Worm (Caenorhabditis elegans) whole organism, young adult: ENCODE results near the gene F09E10.5.

Experiments
- C06A6.2 ChIP-seq: fragments of 200-800 bp; sonication (Bioruptor generic); conservative IDR thresholded peaks from 2 replicates; pipeline ENCODE4 v1.3.6; 2022; ENCODE audit warnings: missing genetic modification characterization, missing compliant biosample characterization
- F22D6.2 ChIP-seq: sonication (generic microtip); optimal IDR thresholded peaks from 2 replicates; lab custom pipeline; 2016; ENCODE audit warnings: mild to moderate bottlenecking, missing genetic modification characterization, missing compliant biosample characterization
- F33H1.4 ChIP-seq: fragments of 200-800 bp; sonication (Bioruptor generic); IDR thresholded peaks from 2 replicates; pipeline ENCODE4 v1.3.6; 2022; ENCODE audit warnings: missing genetic modification reagents, missing genetic modification characterization, missing compliant biosample characterization
- F37B4.10 ChIP-seq: fragments of 200-800 bp; sonication (Bioruptor generic); IDR thresholded peaks from 2 replicates; pipeline ENCODE4 v1.3.6; 2022; ENCODE audit warnings: missing genetic modification characterization, missing compliant biosample characterization
- F55B11.4 ChIP-seq: sonication (generic microtip); optimal IDR thresholded peaks from 2 replicates; lab custom pipeline; 2016; ENCODE audit warnings: missing compliant biosample characterization, missing genetic modification characterization, borderline replicate concordance; ENCODE audit not compliant: insufficient read depth
- K11D2.4 ChIP-seq: fragments of 200-800 bp; sonication (Bioruptor generic); IDR thresholded peaks from 2 replicates; pipeline ENCODE4 v1.3.6; 2022; ENCODE audit warnings: missing genetic modification reagents, missing genetic modification characterization, missing compliant biosample characterization
- T07F8.4 ChIP-seq: sonication (generic microtip); optimal IDR thresholded peaks from 2 replicates; lab custom pipeline; 2016; ENCODE audit warnings: mild to moderate bottlenecking, missing genetic modification characterization, moderate library complexity, missing compliant biosample characterization
- ZK185.1 ChIP-seq: sonication (generic microtip); optimal IDR thresholded peaks from 2 replicates; lab custom pipeline; 2016; ENCODE audit warnings: mild to moderate bottlenecking, missing genetic modification characterization, missing compliant biosample characterization; ENCODE audit not compliant: poor library complexity, severe bottlenecking
- akir-1 ChIP-seq: fragments of 200-800 bp; sonication (Bioruptor generic); optimal IDR thresholded peaks from 2 replicates; lab custom pipeline; 2018; ENCODE audit warnings: mild to moderate bottlenecking, missing genetic modification characterization, moderate library complexity, missing compliant biosample characterization
- atf-7 ChIP-seq: sonication (generic microtip); optimal IDR thresholded peaks from 2 replicates; lab custom pipeline; 2017; ENCODE audit warnings: mild to moderate bottlenecking, missing genetic modification characterization, missing compliant biosample characterization
- cebp-1 ChIP-seq, 2 experiments: fragments of 200-800 bp in 1 of 2; sonication (Bioruptor generic) in 1 of 2; sonication (generic microtip) in 1 of 2; IDR thresholded peaks in 1 of 2; optimal IDR thresholded peaks in 1 of 2; 2 replicates each; pipeline versions ENCODE4 v1.3.6 to Lab custom; 2017 to 2022; ENCODE audit warnings: missing compliant biosample characterization in 2 of 2, missing genetic modification characterization in 2 of 2, mild to moderate bottlenecking in 1 of 2, missing genetic modification reagents in 1 of 2, moderate library complexity in 1 of 2
- ceh-100 ChIP-seq: fragments of 200-800 bp; sonication (Bioruptor generic); IDR thresholded peaks from 2 replicates; pipeline ENCODE4 v1.3.6; 2022; ENCODE audit warnings: missing genetic modification reagents, missing genetic modification characterization, missing compliant biosample characterization
- ceh-40 ChIP-seq: fragments of 200-800 bp; sonication (Bioruptor generic); IDR thresholded peaks from 2 replicates; pipeline ENCODE4 v1.3.6; 2022; ENCODE audit warnings: missing genetic modification characterization, missing compliant biosample characterization
- efl-1 ChIP-seq: fragments of 150-350 bp; optimal IDR thresholded peaks from 2 replicates; lab custom pipeline; 2014; ENCODE audit warnings: missing biosample characterization, missing genetic modification reagents, missing genetic modification characterization
- ekl-4 ChIP-seq: fragments of 200-800 bp; sonication (Bioruptor generic); IDR thresholded peaks from 2 replicates; pipeline ENCODE4 v1.3.6; 2022; ENCODE audit warnings: missing genetic modification reagents, missing genetic modification characterization, missing compliant biosample characterization
- hmg-1.2 ChIP-seq: fragments of 200-800 bp; sonication (Bioruptor generic); IDR thresholded peaks from 2 replicates; pipeline ENCODE4 v1.3.6; 2022; ENCODE audit warnings: missing genetic modification reagents, missing genetic modification characterization, missing compliant biosample characterization
- let-607 ChIP-seq, 2 experiments: fragments of 200-800 bp in 1 of 2; sonication (Bioruptor generic) in 1 of 2; sonication (generic microtip) in 1 of 2; optimal IDR thresholded peaks; 2 replicates each; lab custom pipeline; 2016 to 2018; ENCODE audit warnings: mild to moderate bottlenecking in 2 of 2, missing compliant biosample characterization in 2 of 2, missing genetic modification characterization in 2 of 2, moderate library complexity in 2 of 2, missing genotype in 1 of 2
- lin-26 ChIP-seq: fragments of 200-800 bp; sonication (Bioruptor generic); IDR thresholded peaks from 2 replicates; pipeline ENCODE4 v1.3.6; 2022; ENCODE audit warnings: missing genetic modification reagents, missing genetic modification characterization, missing compliant biosample characterization
- lin-54 ChIP-seq: fragments of 200-800 bp; sonication (Bioruptor generic); optimal IDR thresholded peaks from 2 replicates; lab custom pipeline; 2018; ENCODE audit warnings: mild to moderate bottlenecking, missing genetic modification characterization, missing compliant biosample characterization
- lsy-27 ChIP-seq: sonication (generic microtip); optimal IDR thresholded peaks from 2 replicates; lab custom pipeline; 2017; ENCODE audit warnings: missing genetic modification characterization, mild to moderate bottlenecking, missing compliant biosample characterization, antibody characterized with exemption, missing genotype, borderline replicate concordance; ENCODE audit not compliant: insufficient read depth
- madf-8 ChIP-seq: fragments of 200-800 bp; sonication (Bioruptor generic); conservative IDR thresholded peaks from 2 replicates; pipeline ENCODE4 v1.3.6; 2022; ENCODE audit warnings: missing genetic modification reagents, missing genetic modification characterization, missing compliant biosample characterization
- mes-4 ChIP-seq: sonication (generic microtip); optimal IDR thresholded peaks from 2 replicates; lab custom pipeline; 2016; ENCODE audit warnings: missing genotype, missing genetic modification characterization, missing compliant biosample characterization
- nfya-1 ChIP-seq: sonication (generic microtip); optimal IDR thresholded peaks from 2 replicates; lab custom pipeline; 2017; ENCODE audit warnings: antibody characterized with exemption, missing compliant biosample characterization, missing genetic modification characterization, borderline replicate concordance; ENCODE audit not compliant: insufficient read depth
- nhr-80 ChIP-seq: sonication (generic microtip); optimal IDR thresholded peaks from 2 replicates; lab custom pipeline; 2016; ENCODE audit warnings: missing genetic modification characterization, missing compliant biosample characterization
- pha-4 ChIP-seq: fragments of 150-350 bp; sonication (generic microtip); optimal IDR thresholded peaks from 2 replicates; lab custom pipeline; 2014; ENCODE audit warnings: missing biosample characterization, missing genetic modification reagents, missing genetic modification characterization
- repo-1 ChIP-seq: sonication (generic microtip); optimal IDR thresholded peaks from 2 replicates; lab custom pipeline; 2017; ENCODE audit warnings: mild to moderate bottlenecking, missing genetic modification characterization, missing compliant biosample characterization
- rpc-1 ChIP-seq, 2 experiments: fragments of 150-350 bp in 1 of 2; sonication (generic microtip) in 1 of 2; optimal IDR thresholded peaks; 2 replicates each; lab custom pipeline; 2014 to 2018; ENCODE audit warnings: missing biosample characterization in 1 of 2, missing genetic modification characterization in 1 of 2, missing genetic modification reagents in 1 of 2, missing genotype in 1 of 2
- snpc-1.3 ChIP-seq: sonication (generic microtip); optimal IDR thresholded peaks from 2 replicates; lab custom pipeline; 2017; ENCODE audit warnings: missing genetic modification characterization, mild to moderate bottlenecking, missing compliant biosample characterization, antibody characterized with exemption, moderate library complexity, missing genotype, missing genetic modification reagents; ENCODE audit not compliant: insufficient read depth
- zfh-2 ChIP-seq: fragments of 200-800 bp; sonication (Bioruptor generic); conservative IDR thresholded peaks from 2 replicates; pipeline ENCODE4 v1.3.6; 2022; ENCODE audit warnings: missing genetic modification reagents, missing genetic modification characterization, missing compliant biosample characterization
- ztf-22 ChIP-seq: fragments of 200-800 bp; sonication (Bioruptor generic); optimal IDR thresholded peaks from 2 replicates; lab custom pipeline; 2018; ENCODE audit warnings: mild to moderate bottlenecking, missing genetic modification characterization, moderate library complexity, missing compliant biosample characterization
- ztf-26 ChIP-seq: sonication (generic microtip); optimal IDR thresholded peaks from 2 replicates; lab custom pipeline; 2017; ENCODE audit warnings: missing genetic modification characterization, missing compliant biosample characterization

Gene F09E10.5

ce11 chrX:1477932-1478331 lies 16.2 kb downstream of the F09E10.5 start (continued):
- TF ChIP-seq cebp-1 (GFP tag; IDR thresholded peaks at IDR 0.05; lab: Robert Waterston, UW) (no peak), cebp-1 (tag; optimal IDR thresholded peaks at IDR 0.05; lab: Kevin White, UChicago) (peak; percentile 39), ztf-22 (GFP tag; lab: Kevin White, UChicago) (no peak), atf-7 (peak; percentile 87), C06A6.2 (0 out of 2 replicates have a peak, but pooled peaks have one; percentile 29), pha-4 (tag; lab: Kevin White, UChicago) (peak; percentile 18), hmg-1.2 (GFP tag; lab: Robert Waterston, UW) (no peak), K11D2.4 (GFP tag; lab: Robert Waterston, UW) (no peak), F37B4.10 (no peak), ZK185.1 (tag; lab: Kevin White, UChicago) (no peak), F22D6.2 (tag; lab: Kevin White, UChicago) (peak; percentile 76), ekl-4 (no peak), let-607 (tag; optimal IDR thresholded peaks at IDR 0.05; lab: Kevin White, UChicago) (peak; percentile 36), ztf-26 (tag; lab: Kevin White, UChicago) (peak; percentile 85), nhr-80 (peak; percentile 71), nfya-1 (tag; lab: Kevin White, UChicago) (no peak), akir-1 (GFP tag; lab: Kevin White, UChicago) (no peak)
- TF ChIP-seq, all 124 proteins: peak for 15

DNA sequence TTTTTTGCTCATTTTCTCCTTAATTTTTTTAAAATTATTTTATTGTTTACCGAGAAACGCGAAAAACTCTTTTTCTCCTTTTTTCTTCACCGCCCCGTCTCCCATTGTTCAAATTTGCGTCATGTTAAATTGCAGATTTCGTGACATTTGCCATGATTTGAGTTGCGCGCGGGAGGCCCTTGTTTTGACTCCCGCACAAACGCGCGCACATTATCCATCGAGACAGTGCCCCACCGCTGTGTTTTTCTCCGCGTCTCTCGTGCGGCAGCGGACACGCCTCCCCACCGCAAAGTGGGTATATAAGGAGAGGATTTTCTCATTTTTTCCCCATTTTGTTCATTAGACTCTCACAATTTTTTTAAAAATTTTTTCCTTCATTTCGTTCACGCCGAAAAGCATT lies 18.2 kb downstream of the F09E10.5 start:
- TF ChIP-seq lin-26, result 0 out of 2 replicates have a peak, but pooled peaks have one; percentile 12
- no peak for TF ChIP-seq T07F8.4 (tag; lab: Kevin White, UChicago)
- TF ChIP-seq efl-1 (GFP tag; lab: Kevin White, UChicago), result peak; percentile 51
- no peak for TF ChIP-seq repo-1 (tag; lab: Kevin White, UChicago)
- TF ChIP-seq lin-54, result no peak
- no peak for TF ChIP-seq ceh-100
- no peak for TF ChIP-seq snpc-1.3 (tag; lab: Kevin White, UChicago)
- 0 out of 2 replicates have a peak, but pooled peaks have one; percentile 28 for TF ChIP-seq madf-8 (GFP tag; lab: Robert Waterston, UW)
- TF ChIP-seq nhr-80, result no peak
- no peak for TF ChIP-seq ztf-26 (tag; lab: Kevin White, UChicago)
- TF ChIP-seq zfh-2 (GFP tag; lab: Robert Waterston, UW), result peak; percentile 39; the same call in 1 of the 2 replicates
- TF ChIP-seq lsy-27, result no peak
- TF ChIP-seq cebp-1 (GFP tag; IDR thresholded peaks at IDR 0.05; lab: Robert Waterston, UW), result no peak
- peak; percentile 68 for TF ChIP-seq cebp-1 (tag; optimal IDR thresholded peaks at IDR 0.05; lab: Kevin White, UChicago)
- no peak for TF ChIP-seq mes-4 (tag; lab: Kevin White, UChicago)
- no peak for TF ChIP-seq F55B11.4 (tag; lab: Kevin White, UChicago)
- TF ChIP-seq, all 124 proteins: peak for 5

- TF ChIP-seq cebp-1 (GFP tag; IDR thresholded peaks at IDR 0.05; lab: Robert Waterston, UW), result no peak
- TF ChIP-seq cebp-1 (tag; optimal IDR thresholded peaks at IDR 0.05; lab: Kevin White, UChicago), result peak; percentile 67
- TF ChIP-seq rpc-1 (optimal IDR thresholded peaks at IDR 0.05; lab: Kevin White, UChicago), result peak; percentile 16
- peak; percentile 57 for TF ChIP-seq rpc-1 (tag; optimal IDR thresholded peaks at IDR 0.05; lab: Kevin White, UChicago)
- no peak for TF ChIP-seq F33H1.4
- TF ChIP-seq, all 124 proteins: peak for 2
These were observed 20.4 kb downstream of the F09E10.5 start for ce11 chrX:1473794-1474193.

DNA sequence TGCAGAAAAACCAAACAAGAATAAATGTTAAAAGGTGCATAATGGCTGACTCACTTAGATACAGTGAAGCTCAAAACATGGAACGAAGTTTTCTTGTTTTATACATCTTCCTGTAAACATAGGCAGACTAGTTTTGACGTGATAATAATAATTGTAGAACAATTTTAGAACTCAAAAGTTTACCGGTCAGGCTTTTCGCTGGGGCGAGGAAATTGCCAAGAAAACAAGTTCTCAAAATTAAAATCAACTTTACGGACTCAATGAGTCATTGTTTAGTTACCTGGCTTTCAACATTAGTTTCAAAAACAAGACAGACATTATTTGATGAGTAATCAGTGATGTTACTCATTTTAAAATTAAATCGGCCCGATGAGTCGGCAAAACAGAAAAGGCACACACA lies 21.3 kb downstream of the F09E10.5 start, which contains the start of gene D1005.5:
Gene D1005.5, minus strand, starts transcription at position 101 of the 400 bp plus-strand sequence.
- TF ChIP-seq ceh-40 (GFP tag; lab: Robert Waterston, UW) (no peak), cebp-1 (GFP tag; IDR thresholded peaks at IDR 0.05; lab: Robert Waterston, UW) (no peak), cebp-1 (tag; optimal IDR thresholded peaks at IDR 0.05; lab: Kevin White, UChicago) (peak; percentile 22)
